Fruit fly (Drosophila melanogaster) whole organism, embryonic: Measurements from ENCODE around the gene Inx5.

Experiments
- ATbp ChIP-seq: fragments of 200-800 bp; sonication (Bioruptor generic); optimal IDR thresholded peaks from 2 replicates; lab custom pipeline; 2017; ENCODE audit warnings: missing biosample characterization, mild to moderate bottlenecking, missing genetic modification characterization, missing genetic modification reagents
- Ada2b ChIP-seq: fragments of 200-800 bp; sonication (Bioruptor generic); IDR thresholded peaks from 2 replicates; pipeline ENCODE4 v1.3.6; 2022; ENCODE audit warnings: missing biosample characterization, missing genetic modification characterization
- CG10267 ChIP-seq: fragments of 200-800 bp; sonication (Bioruptor generic); optimal IDR thresholded peaks from 2 replicates; lab custom pipeline; 2018; ENCODE audit warnings: missing biosample characterization, mild to moderate bottlenecking, missing genetic modification characterization, moderate library complexity
- CG12769 ChIP-seq: fragments of 200-800 bp; sonication (Bioruptor generic); optimal IDR thresholded peaks from 2 replicates; lab custom pipeline; 2019; ENCODE audit warnings: missing biosample characterization, mild to moderate bottlenecking, missing genetic modification characterization, moderate library complexity
- CG14050 ChIP-seq: fragments of 200-800 bp; sonication (Bioruptor generic); IDR thresholded peaks from 3 replicates; pipeline ENCODE4 v1.3.6; 2022; ENCODE audit warnings: missing biosample characterization, missing genetic modification characterization
- CG15514 ChIP-seq: fragments of 200-800 bp; sonication (Bioruptor generic); optimal IDR thresholded peaks from 3 replicates; lab custom pipeline; 2017; ENCODE audit warnings: missing biosample characterization, missing genetic modification characterization, mild to moderate bottlenecking, moderate library complexity, missing genetic modification reagents
- CG17385 ChIP-seq: fragments of 200-800 bp; sonication (Bioruptor generic); optimal IDR thresholded peaks from 3 replicates; lab custom pipeline; 2018; ENCODE audit warnings: missing biosample characterization, mild to moderate bottlenecking, missing genetic modification characterization
- CG17612 ChIP-seq: fragments of 200-800 bp; sonication (Bioruptor generic); IDR thresholded peaks from 2 replicates; pipeline ENCODE4 v1.3.6; 2022; ENCODE audit warnings: missing biosample characterization, missing genetic modification characterization
- CG17802 ChIP-seq: fragments of 200-800 bp; sonication (Bioruptor generic); optimal IDR thresholded peaks from 2 replicates; lab custom pipeline; 2018; ENCODE audit warnings: missing biosample characterization, mild to moderate bottlenecking, missing genetic modification characterization, moderate library complexity
- CG2129 ChIP-seq: fragments of 200-800 bp; sonication (Bioruptor generic); IDR thresholded peaks from 2 replicates; pipeline ENCODE4 v1.3.6; 2022; ENCODE audit warnings: missing biosample characterization, missing genetic modification characterization; ENCODE audit not compliant: partially characterized antibody
- CG2889 ChIP-seq: fragments of 200-800 bp; sonication (Bioruptor generic); IDR thresholded peaks from 3 replicates; pipeline ENCODE4 v1.3.6; 2022; ENCODE audit warnings: missing biosample characterization, missing genetic modification characterization
- CG34224 ChIP-seq: fragments of 200-800 bp; sonication (Bioruptor generic); IDR thresholded peaks from 3 replicates; pipeline ENCODE4 v1.3.6; 2022; ENCODE audit warnings: missing biosample characterization, missing genetic modification characterization; ENCODE audit not compliant: partially characterized antibody
- CG5180 ChIP-seq: fragments of 200-800 bp; sonication (Bioruptor generic); optimal IDR thresholded peaks from 3 replicates; lab custom pipeline; 2017; ENCODE audit warnings: missing biosample characterization, missing genetic modification characterization, mild to moderate bottlenecking, moderate library complexity, missing genetic modification reagents
- CG6765 ChIP-seq: fragments of 200-800 bp; sonication (Bioruptor generic); optimal IDR thresholded peaks from 3 replicates; lab custom pipeline; 2017; ENCODE audit warnings: missing biosample characterization, mild to moderate bottlenecking, missing genetic modification characterization
- CG7357 ChIP-seq: fragments of 200-800 bp; sonication (Bioruptor generic); IDR thresholded peaks from 3 replicates; pipeline ENCODE4 v1.3.6; 2022; ENCODE audit warnings: missing biosample characterization, missing genetic modification characterization
- CG8089 ChIP-seq: fragments of 200-800 bp; sonication (Bioruptor generic); optimal IDR thresholded peaks from 3 replicates; lab custom pipeline; 2016; ENCODE audit warnings: missing biosample characterization, missing genetic modification characterization
- CG8359 ChIP-seq: fragments of 200-800 bp; sonication (Bioruptor generic); optimal IDR thresholded peaks from 2 replicates; lab custom pipeline; 2017; ENCODE audit warnings: missing biosample characterization, mild to moderate bottlenecking, missing genetic modification characterization, borderline replicate concordance
- CTCF ChIP-seq: fragments of 200-800 bp; sonication (Bioruptor generic); optimal IDR thresholded peaks from 2 replicates; lab custom pipeline; 2017; ENCODE audit warnings: missing biosample characterization, mild to moderate bottlenecking, missing genetic modification characterization, moderate library complexity
- Dp ChIP-seq: fragments of 200-800 bp; sonication (Bioruptor generic); optimal IDR thresholded peaks from 2 replicates; lab custom pipeline; 2018; ENCODE audit warnings: missing biosample characterization, mild to moderate bottlenecking, missing genetic modification characterization, moderate library complexity
- Dref ChIP-seq: fragments of 200-800 bp; sonication (Bioruptor generic); IDR thresholded peaks from 2 replicates; pipeline ENCODE4 v1.3.6; 2022; ENCODE audit warnings: missing biosample characterization, missing genetic modification characterization
- Gug ChIP-seq: fragments of 200-800 bp; sonication (Bioruptor generic); IDR thresholded peaks from 4 replicates; pipeline ENCODE4 v1.3.6; 2022; ENCODE audit warnings: missing biosample characterization, missing genetic modification characterization
- HLH4C ChIP-seq: fragments of 200-800 bp; sonication (Bioruptor generic); IDR thresholded peaks from 3 replicates; pipeline ENCODE4 v1.3.6; 2022; ENCODE audit warnings: missing biosample characterization, missing genetic modification characterization; ENCODE audit not compliant: partially characterized antibody
- Hey ChIP-seq: fragments of 200-800 bp; sonication (Bioruptor generic); optimal IDR thresholded peaks from 3 replicates; lab custom pipeline; 2018; ENCODE audit warnings: missing biosample characterization, mild to moderate bottlenecking, missing genetic modification characterization
- Hr39 ChIP-seq: fragments of >200 bp; optimal IDR thresholded peaks from 2 replicates; lab custom pipeline; 2017
- Myb ChIP-seq: fragments of 200-800 bp; sonication (Bioruptor generic); optimal IDR thresholded peaks from 2 replicates; lab custom pipeline; 2016; ENCODE audit warnings: missing biosample characterization, missing genetic modification characterization
- NC2β ChIP-seq: fragments of 200-800 bp; sonication (Bioruptor generic); optimal IDR thresholded peaks from 2 replicates; lab custom pipeline; 2016; ENCODE audit warnings: missing biosample characterization, missing genetic modification characterization
- NfI ChIP-seq: fragments of 200-800 bp; sonication (Bioruptor generic); optimal IDR thresholded peaks from 3 replicates; lab custom pipeline; 2018; ENCODE audit warnings: missing biosample characterization, mild to moderate bottlenecking, missing genetic modification characterization, moderate library complexity
- Oaz ChIP-seq: fragments of 200-800 bp; sonication (Bioruptor generic); IDR thresholded peaks from 2 replicates; pipeline ENCODE4 v1.3.6; 2022; ENCODE audit warnings: missing biosample characterization, missing genetic modification characterization
- Opbp ChIP-seq: fragments of 200-800 bp; sonication (Bioruptor generic); IDR thresholded peaks from 3 replicates; pipeline ENCODE4 v1.3.6; 2022; ENCODE audit warnings: missing biosample characterization, missing genetic modification characterization; ENCODE audit not compliant: partially characterized antibody
- Poxn ChIP-seq: fragments of 200-800 bp; sonication (Bioruptor generic); IDR thresholded peaks from 2 replicates; pipeline ENCODE4 v1.3.6; 2022; ENCODE audit warnings: missing biosample characterization, missing genetic modification characterization
- Usf ChIP-seq: fragments of 200-800 bp; sonication (Bioruptor generic); optimal IDR thresholded peaks from 2 replicates; lab custom pipeline; 2017; ENCODE audit warnings: missing genotype, missing biosample characterization, missing genetic modification characterization
- abd-A ChIP-seq: fragments of 200-800 bp; sonication (Bioruptor generic); optimal IDR thresholded peaks from 3 replicates; lab custom pipeline; 2019; ENCODE audit warnings: missing biosample characterization, mild to moderate bottlenecking, missing genetic modification characterization, moderate library complexity
- ara ChIP-seq: fragments of 200-800 bp; sonication (Bioruptor generic); IDR thresholded peaks from 2 replicates; pipeline ENCODE4 v1.3.6; 2022; ENCODE audit warnings: missing biosample characterization, missing genetic modification characterization
- bsh ChIP-seq, 2 experiments: fragments of 200-800 bp; sonication (Bioruptor generic); optimal IDR thresholded peaks; 2 replicates each; lab custom pipeline; 2017 to 2018; ENCODE audit warnings: mild to moderate bottlenecking in 2 of 2, missing biosample characterization in 2 of 2, missing genetic modification characterization in 2 of 2, moderate library complexity in 1 of 2
- cato ChIP-seq: fragments of 200-800 bp; sonication (Bioruptor generic); optimal IDR thresholded peaks from 2 replicates; lab custom pipeline; 2016; ENCODE audit warnings: missing biosample characterization, missing genetic modification characterization, borderline replicate concordance
- dati ChIP-seq: fragments of 200-800 bp; sonication (Bioruptor generic); IDR thresholded peaks from 2 replicates; pipeline ENCODE4 v1.3.6; 2022; ENCODE audit warnings: missing biosample characterization, missing genetic modification characterization
- dmrt11E ChIP-seq: fragments of 200-800 bp; sonication (Bioruptor generic); optimal IDR thresholded peaks from 3 replicates; lab custom pipeline; 2018; ENCODE audit warnings: missing biosample characterization, mild to moderate bottlenecking, missing genetic modification characterization, moderate library complexity
- gcm2 ChIP-seq: fragments of 200-800 bp; sonication (Bioruptor generic); optimal IDR thresholded peaks from 2 replicates; lab custom pipeline; 2016; ENCODE audit warnings: missing biosample characterization, missing genetic modification characterization
- gsb ChIP-seq: fragments of 200-800 bp; sonication (Bioruptor generic); IDR thresholded peaks from 2 replicates; pipeline ENCODE4 v1.3.6; 2022; ENCODE audit warnings: missing biosample characterization, missing genetic modification characterization
- h ChIP-seq: fragments of >200 bp; optimal IDR thresholded peaks from 2 replicates; lab custom pipeline; 2017
- inv ChIP-seq: fragments of 200-800 bp; sonication (Bioruptor generic); IDR thresholded peaks from 2 replicates; pipeline ENCODE4 v1.3.6; 2022; ENCODE audit warnings: missing biosample characterization, missing genetic modification characterization; ENCODE audit not compliant: partially characterized antibody
- lab ChIP-seq: fragments of 200-800 bp; sonication (Bioruptor generic); optimal IDR thresholded peaks from 3 replicates; lab custom pipeline; 2017; ENCODE audit warnings: missing biosample characterization, missing genetic modification characterization, mild to moderate bottlenecking, moderate library complexity, missing genetic modification reagents
- maf-S ChIP-seq: fragments of 200-800 bp; sonication (Bioruptor generic); optimal IDR thresholded peaks from 2 replicates; lab custom pipeline; 2016; ENCODE audit warnings: missing biosample characterization, missing genetic modification characterization
- peb ChIP-seq: fragments of 200-800 bp; sonication (Bioruptor generic); IDR thresholded peaks from 2 replicates; pipeline ENCODE4 v1.3.6; 2022; ENCODE audit warnings: missing biosample characterization, missing genetic modification characterization
- pum ChIP-seq: fragments of 200-800 bp; sonication (Bioruptor generic); optimal IDR thresholded peaks from 2 replicates; lab custom pipeline; 2016; ENCODE audit warnings: missing biosample characterization, missing genetic modification characterization
- run ChIP-seq: fragments of 200-800 bp; sonication (Bioruptor generic); optimal IDR thresholded peaks from 3 replicates; lab custom pipeline; 2018; ENCODE audit warnings: missing biosample characterization, mild to moderate bottlenecking, missing genetic modification characterization
- sc ChIP-seq, 3 experiments: fragments of >200 bp in 2 of 3; fragments of 200-800 bp in 1 of 3; sonication (Bioruptor generic) in 1 of 3; optimal IDR thresholded peaks; 2 replicates in 2 of 3; 3 replicates in 1 of 3; lab custom pipeline; 2017; ENCODE audit warnings: mild to moderate bottlenecking in 1 of 3, missing biosample characterization in 1 of 3, missing genetic modification characterization in 1 of 3, missing genetic modification reagents in 1 of 3
- sisA ChIP-seq: fragments of 200-800 bp; sonication (Bioruptor generic); IDR thresholded peaks from 2 replicates; pipeline ENCODE4 v1.3.6; 2022; ENCODE audit warnings: missing biosample characterization, missing genetic modification characterization
- ssp ChIP-seq: fragments of 200-800 bp; sonication (Bioruptor generic); IDR thresholded peaks from 2 replicates; pipeline ENCODE4 v1.3.6; 2022; ENCODE audit warnings: missing biosample characterization, missing genetic modification characterization
- stwl ChIP-seq: fragments of 200-800 bp; sonication (Bioruptor generic); optimal IDR thresholded peaks from 3 replicates; lab custom pipeline; 2018; ENCODE audit warnings: missing biosample characterization, mild to moderate bottlenecking, missing genetic modification characterization, moderate library complexity
- twi ChIP-seq: fragments of 200-800 bp; optimal IDR thresholded peaks from 2 replicates; lab custom pipeline; 2019; ENCODE audit warnings: missing biosample characterization, mild to moderate bottlenecking, missing genetic modification characterization, moderate library complexity
- vvl ChIP-seq: fragments of 200-800 bp; sonication (Bioruptor generic); IDR thresholded peaks from 2 replicates; pipeline ENCODE4 v1.3.6; 2022; ENCODE audit warnings: missing biosample characterization, missing genetic modification characterization

Inx5 gene

DNA sequence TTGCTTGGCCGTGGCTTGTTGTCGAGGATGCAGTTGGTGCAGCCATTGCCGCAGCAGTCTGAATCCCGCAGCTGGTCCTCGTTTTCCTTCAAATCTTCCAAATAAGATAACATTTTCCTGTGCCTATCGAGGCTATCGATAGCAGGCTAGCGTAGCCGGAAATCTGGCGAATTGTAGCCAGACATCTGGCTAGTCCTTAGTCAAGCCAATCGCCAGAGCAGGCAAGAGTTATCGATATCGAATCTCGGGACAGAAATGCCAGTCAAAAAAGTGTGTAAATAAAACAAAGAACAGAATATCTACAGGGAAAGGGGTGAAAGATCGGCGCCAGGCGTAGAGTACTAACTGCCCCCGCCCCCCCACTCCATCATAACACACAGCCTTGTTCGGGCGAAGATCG, 22.7 kb upstream of the Inx5 start, which contains the start of the genes CG7914 and CG14194 (continued):
- TF ChIP-seq sc (optimal IDR thresholded peaks at IDR 0.05; lab: Kevin White, UChicago) = no peak
- no peak for TF ChIP-seq sc (GFP tag; optimal IDR thresholded peaks at IDR 0.05; lab: Kevin White, UChicago)
- no peak for TF ChIP-seq gsb (GFP tag; lab: Robert Waterston, UW)
- peak; percentile 3 for TF ChIP-seq CG10267
- no peak for TF ChIP-seq ATbp (GFP tag; lab: Kevin White, UChicago)
- TF ChIP-seq gcm2 (GFP tag; lab: Kevin White, UChicago) = no peak
- TF ChIP-seq run (tag; lab: Kevin White, UChicago) = no peak
- no peak for TF ChIP-seq CG8359 (GFP tag; lab: Kevin White, UChicago)
- TF ChIP-seq CG8089 (GFP tag; lab: Kevin White, UChicago) = no peak
- peak; percentile 10 for TF ChIP-seq CG17802 (tag; lab: Kevin White, UChicago)
- TF ChIP-seq CG6765 (GFP tag; lab: Kevin White, UChicago) = no peak
- no peak for TF ChIP-seq Oaz (GFP tag; lab: Robert Waterston, UW)
- TF ChIP-seq abd-A (tag; lab: Kevin White, UChicago) = no peak
- TF ChIP-seq ara (GFP tag; lab: Robert Waterston, UW) = no peak
- peak; percentile 56 for TF ChIP-seq stwl (tag; lab: Kevin White, UChicago)
- no peak for TF ChIP-seq CG14050 (GFP tag; lab: Robert Waterston, UW)
- TF ChIP-seq h (lab: Kevin White, UChicago) = no peak
- peak; percentile 60 for TF ChIP-seq inv (GFP tag; lab: Robert Waterston, UW)
- peak; percentile 12 for TF ChIP-seq NfI (GFP tag; lab: Kevin White, UChicago)
- no peak for TF ChIP-seq CG2129 (GFP tag; lab: Robert Waterston, UW)
- TF ChIP-seq dmrt11E (tag; lab: Kevin White, UChicago) = no peak
- TF ChIP-seq ssp (GFP tag; lab: Robert Waterston, UW) = no peak
- no peak for TF ChIP-seq vvl
- TF ChIP-seq pum (GFP tag; lab: Kevin White, UChicago) = no peak
- no peak for TF ChIP-seq Ada2b
- no peak for TF ChIP-seq maf-S (GFP tag; lab: Kevin White, UChicago)
- TF ChIP-seq HLH4C (GFP tag; lab: Robert Waterston, UW) = peak; percentile 96
- no peak for TF ChIP-seq twi (tag; lab: Kevin White, UChicago)
- peak; percentile 96 for TF ChIP-seq Dref (GFP tag; lab: Robert Waterston, UW)
- no peak for TF ChIP-seq lab (GFP tag; lab: Kevin White, UChicago)
- no peak for TF ChIP-seq CG2889
- TF ChIP-seq Usf (GFP tag; lab: Kevin White, UChicago) = no peak
- no peak for TF ChIP-seq CTCF
- no peak for TF ChIP-seq Hr39 (lab: Kevin White, UChicago)
- no peak for TF ChIP-seq peb (GFP tag; lab: Robert Waterston, UW)
- no peak for TF ChIP-seq dati
- peak; percentile 47 for TF ChIP-seq Dp
- TF ChIP-seq Opbp (GFP tag; lab: Robert Waterston, UW) = peak; percentile 87
- no peak for TF ChIP-seq CG5180 (GFP tag; lab: Kevin White, UChicago)
- no peak for TF ChIP-seq cato (GFP tag; lab: Kevin White, UChicago)
- no peak for TF ChIP-seq sisA (GFP tag; lab: Robert Waterston, UW)
- TF ChIP-seq Poxn (GFP tag; lab: Robert Waterston, UW) = no peak
- TF ChIP-seq NC2β (GFP tag; lab: Kevin White, UChicago) = no peak
- no peak for TF ChIP-seq CG17385 (GFP tag; lab: Kevin White, UChicago)
- TF ChIP-seq bsh (GFP tag; optimal IDR thresholded peaks at IDR 0.05; lab: Kevin White, UChicago) = no peak
- TF ChIP-seq CG34224 (GFP tag; lab: Robert Waterston, UW) = peak; percentile 71; the same call in 2 of the 3 replicates
- peak; percentile 58 for TF ChIP-seq CG15514 (GFP tag; lab: Kevin White, UChicago)
- no peak for TF ChIP-seq CG17612 (GFP tag; lab: Robert Waterston, UW)
- TF ChIP-seq CG12769 (tag; lab: Kevin White, UChicago) = no peak
- no peak for TF ChIP-seq Hey (tag; lab: Kevin White, UChicago)
- no peak for TF ChIP-seq Myb (GFP tag; lab: Kevin White, UChicago)
- TF ChIP-seq Gug = no peak
- TF ChIP-seq CG7357 = no peak
